Fruit fly (Drosophila melanogaster): ENCODE measurements around the gene CG7387.

- TF ChIP-seq CG13204 (GFP tag; optimal IDR thresholded peaks at IDR 0.05), result no peak
- TF ChIP-seq Ets98B (GFP tag; IDR thresholded peaks at IDR 0.05), result no peak
- no peak for TF ChIP-seq fd96Ca (GFP tag; IDR thresholded peaks at IDR 0.05)
- no peak for TF ChIP-seq CG32121 (GFP tag; IDR thresholded peaks at IDR 0.05)
- no peak for TF ChIP-seq Snoo (tag; optimal IDR thresholded peaks at IDR 0.05)
- TF ChIP-seq Pif1A (GFP tag; optimal IDR thresholded peaks at IDR 0.05), result no peak
- no peak for TF ChIP-seq CG4496 (GFP tag; IDR thresholded peaks at IDR 0.05)
- no peak for TF ChIP-seq EcR (GFP tag; optimal IDR thresholded peaks at IDR 0.05)
- no peak for TF ChIP-seq CG17806 (tag; optimal IDR thresholded peaks at IDR 0.05)
- TF ChIP-seq gl (tag; optimal IDR thresholded peaks at IDR 0.05), result no peak
These were observed 26.8 kb upstream of the CG7387 start for dm6 chr3L:8219687-8220086.

All from whole organism, pupa.